Worm (Caenorhabditis elegans) whole organism, mixed stage, embryonic: ENCODE measurements around the gene trpp-6.
A peak's percentile ranks its signal among the peaks of the same experiment; 100 is the strongest.

Experiments
- ceh-39 ChIP-seq: fragments of 150-350 bp; optimal IDR thresholded peaks from 2 replicates; lab custom pipeline; 2014; ENCODE audit warnings: missing biosample characterization, missing genetic modification characterization
- ces-1 ChIP-seq: fragments of 150-350 bp; optimal IDR thresholded peaks from 2 replicates; lab custom pipeline; 2014; ENCODE audit warnings: missing biosample characterization, missing genetic modification reagents, missing genetic modification characterization
- cnd-1 ChIP-seq: fragments of 200-800 bp; sonication (Bioruptor generic); optimal IDR thresholded peaks from 2 replicates; lab custom pipeline; 2018; ENCODE audit warnings: mild to moderate bottlenecking, missing genetic modification characterization, missing compliant biosample characterization
- elt-1 ChIP-seq: sonication (generic microtip); optimal IDR thresholded peaks from 2 replicates; lab custom pipeline; 2017; ENCODE audit warnings: missing genetic modification characterization, mild to moderate bottlenecking, missing compliant biosample characterization, antibody characterized with exemption, moderate library complexity, borderline replicate concordance; ENCODE audit not compliant: insufficient read depth
- mep-1 ChIP-seq: fragments of 150-350 bp; optimal IDR thresholded peaks from 2 replicates; lab custom pipeline; 2017; ENCODE audit warnings: missing biosample characterization, missing genetic modification reagents, missing genetic modification characterization, inconsistent platforms
- nhr-2 ChIP-seq: fragments of 150-350 bp; optimal IDR thresholded peaks from 2 replicates; lab custom pipeline; 2014; ENCODE audit warnings: missing biosample characterization, missing genetic modification characterization
- nhr-237 ChIP-seq: fragments of 150-350 bp; optimal IDR thresholded peaks from 2 replicates; lab custom pipeline; 2014; ENCODE audit warnings: missing biosample characterization, missing genetic modification characterization
- snpc-4 ChIP-seq: fragments of 150-350 bp; optimal IDR thresholded peaks from 2 replicates; lab custom pipeline; 2014; ENCODE audit warnings: missing biosample characterization, missing genetic modification characterization
- unc-39 ChIP-seq: fragments of 150-350 bp; optimal IDR thresholded peaks from 2 replicates; lab custom pipeline; 2014; ENCODE audit warnings: missing biosample characterization, missing genetic modification characterization

ce11 chrV:10003315-10003969, 11.7 kb downstream of the trpp-6 start:
- TF ChIP-seq unc-39 (tag; lab: Kevin White, UChicago), result no peak
- TF ChIP-seq elt-1 (tag; lab: Kevin White, UChicago), result no peak
- TF ChIP-seq mep-1 (tag; lab: Kevin White, UChicago), result peak; percentile 3
- TF ChIP-seq cnd-1 (tag; lab: Kevin White, UChicago), result no peak
- TF ChIP-seq ces-1 (GFP tag; lab: Kevin White, UChicago), result peak; percentile 45
- TF ChIP-seq nhr-2 (tag; lab: Kevin White, UChicago), result no peak
- no peak for TF ChIP-seq snpc-4 (tag; lab: Kevin White, UChicago)
- TF ChIP-seq ceh-39 (tag; lab: Kevin White, UChicago), result no peak
- TF ChIP-seq nhr-237 (tag; lab: Kevin White, UChicago), result no peak
